Worm (Caenorhabditis elegans) whole organism, L2 larva: ENCODE results near the gene M163.21.

Experiments used
- C34F6.9 ChIP-seq: fragments of 150-350 bp; optimal IDR thresholded peaks from 2 replicates; lab custom pipeline; 2014; ENCODE audit warnings: missing biosample characterization, missing genetic modification characterization
- F13H6.1 ChIP-seq: sonication (generic microtip); optimal IDR thresholded peaks from 2 replicates; lab custom pipeline; 2016; ENCODE audit warnings: missing genetic modification characterization, missing compliant biosample characterization
- Y55F3AM.14 ChIP-seq: fragments of 200-800 bp; sonication (Bioruptor generic); optimal IDR thresholded peaks from 2 replicates; lab custom pipeline; 2018; ENCODE audit warnings: mild to moderate bottlenecking, missing genetic modification characterization, missing compliant biosample characterization
- ZK546.5 ChIP-seq: sonication (generic microtip); optimal IDR thresholded peaks from 2 replicates; lab custom pipeline; 2017; ENCODE audit warnings: missing biosample characterization, missing genetic modification characterization
- alr-1 ChIP-seq: fragments of 150-350 bp; optimal IDR thresholded peaks from 2 replicates; lab custom pipeline; 2014; ENCODE audit warnings: missing biosample characterization, missing genetic modification characterization
- ama-1 ChIP-seq: fragments of 150-350 bp; optimal IDR thresholded peaks from 2 replicates; lab custom pipeline; 2018; ENCODE audit warnings: inconsistent platforms
- blmp-1 ChIP-seq: sonication (generic microtip); optimal IDR thresholded peaks from 2 replicates; lab custom pipeline; 2017; ENCODE audit warnings: missing genetic modification characterization, mild to moderate bottlenecking, missing compliant biosample characterization, antibody characterized with exemption, moderate library complexity; ENCODE audit not compliant: insufficient read depth
- ceh-16 ChIP-seq: fragments of 150-350 bp; optimal IDR thresholded peaks from 2 replicates; lab custom pipeline; 2014; ENCODE audit warnings: missing biosample characterization, missing genetic modification characterization
- crh-2 ChIP-seq: sonication (generic microtip); optimal IDR thresholded peaks from 2 replicates; lab custom pipeline; 2017; ENCODE audit warnings: missing biosample characterization, missing genetic modification characterization
- egl-27 ChIP-seq: sonication (generic microtip); optimal IDR thresholded peaks from 3 replicates; lab custom pipeline; 2017; ENCODE audit warnings: missing biosample characterization, missing genetic modification reagents, missing genetic modification characterization
- fos-1 ChIP-seq: fragments of 150-350 bp; optimal IDR thresholded peaks from 2 replicates; lab custom pipeline; 2014; ENCODE audit warnings: missing biosample characterization, missing genetic modification characterization
- gmeb-1 ChIP-seq: fragments of 150-350 bp; optimal IDR thresholded peaks from 2 replicates; lab custom pipeline; 2014; ENCODE audit warnings: missing biosample characterization, missing genetic modification characterization
- lin-13 ChIP-seq: fragments of 150-350 bp; optimal IDR thresholded peaks from 2 replicates; lab custom pipeline; 2014; ENCODE audit warnings: missing biosample characterization, missing genetic modification reagents, missing genetic modification characterization
- lin-39 ChIP-seq: fragments of 150-350 bp; optimal IDR thresholded peaks from 2 replicates; lab custom pipeline; 2014; ENCODE audit warnings: missing biosample characterization, missing genetic modification reagents, missing genetic modification characterization
- lsy-2 ChIP-seq, 2 experiments: fragments of 150-350 bp in 1 of 2; sonication (generic microtip) in 1 of 2; optimal IDR thresholded peaks; 2 replicates each; lab custom pipeline; 2014 to 2017; ENCODE audit warnings: missing biosample characterization in 2 of 2, missing genetic modification characterization in 2 of 2
- mab-5 ChIP-seq: fragments of 150-350 bp; optimal IDR thresholded peaks from 2 replicates; lab custom pipeline; 2014; ENCODE audit warnings: missing biosample characterization, missing genetic modification characterization
- mbf-1 ChIP-seq: sonication (generic microtip); optimal IDR thresholded peaks from 2 replicates; lab custom pipeline; 2017; ENCODE audit warnings: missing biosample characterization, missing genetic modification characterization
- nhr-10 ChIP-seq: sonication (generic microtip); optimal IDR thresholded peaks from 2 replicates; lab custom pipeline; 2017; ENCODE audit warnings: missing biosample characterization, missing genetic modification characterization
- nhr-11 ChIP-seq: fragments of 150-350 bp; optimal IDR thresholded peaks from 2 replicates; lab custom pipeline; 2014; ENCODE audit warnings: missing biosample characterization, missing genetic modification characterization
- nhr-129 ChIP-seq: fragments of 150-350 bp; optimal IDR thresholded peaks from 2 replicates; lab custom pipeline; 2014; ENCODE audit warnings: missing biosample characterization, missing genetic modification characterization
- nhr-21 ChIP-seq: fragments of 150-350 bp; optimal IDR thresholded peaks from 2 replicates; lab custom pipeline; 2014; ENCODE audit warnings: missing biosample characterization, missing genetic modification characterization
- nhr-25 ChIP-seq: fragments of 150-350 bp; sonication (generic microtip); optimal IDR thresholded peaks from 3 replicates; lab custom pipeline; 2014; ENCODE audit warnings: missing biosample characterization, missing genetic modification characterization
- nhr-6 ChIP-seq: fragments of 150-350 bp; optimal IDR thresholded peaks from 2 replicates; lab custom pipeline; 2014; ENCODE audit warnings: missing biosample characterization, missing genetic modification characterization
- nhr-77 ChIP-seq: fragments of 150-350 bp; optimal IDR thresholded peaks from 2 replicates; lab custom pipeline; 2014; ENCODE audit warnings: missing biosample characterization, missing genetic modification characterization
- skn-1 ChIP-seq: sonication (generic microtip); optimal IDR thresholded peaks from 2 replicates; lab custom pipeline; 2017; ENCODE audit warnings: missing biosample characterization, missing genetic modification characterization
- sma-3 ChIP-seq: sonication (generic microtip); optimal IDR thresholded peaks from 2 replicates; lab custom pipeline; 2016; ENCODE audit warnings: missing genetic modification reagents, missing genetic modification characterization, missing compliant biosample characterization
- sma-9 ChIP-seq, 2 experiments: fragments of 150-350 bp in 1 of 2; sonication (generic microtip) in 1 of 2; optimal IDR thresholded peaks; 2 replicates each; lab custom pipeline; 2014 to 2016; ENCODE audit warnings: missing genetic modification characterization in 2 of 2, mild to moderate bottlenecking in 1 of 2, missing biosample characterization in 1 of 2, missing compliant biosample characterization in 1 of 2, missing genetic modification reagents in 1 of 2, moderate library complexity in 1 of 2
- snpc-4 ChIP-seq: fragments of 150-350 bp; optimal IDR thresholded peaks from 2 replicates; lab custom pipeline; 2014; ENCODE audit warnings: missing biosample characterization, missing genetic modification characterization
- unc-55 ChIP-seq: fragments of 150-350 bp; sonication (generic microtip); optimal IDR thresholded peaks from 3 replicates; lab custom pipeline; 2014; ENCODE audit warnings: missing biosample characterization, missing genetic modification reagents, missing genetic modification characterization
- zag-1 ChIP-seq: fragments of 150-350 bp; optimal IDR thresholded peaks from 2 replicates; lab custom pipeline; 2014; ENCODE audit warnings: missing biosample characterization, missing genetic modification characterization
- ztf-1 ChIP-seq: fragments of 200-800 bp; sonication (Bioruptor generic); conservative IDR thresholded peaks from 2 replicates; pipeline ENCODE4 v1.3.6; 2022; ENCODE audit warnings: missing genetic modification characterization, missing compliant biosample characterization
- ztf-11 ChIP-seq: sonication (generic microtip); optimal IDR thresholded peaks from 2 replicates; lab custom pipeline; 2017; ENCODE audit warnings: missing biosample characterization, missing genetic modification characterization
- ztf-4 ChIP-seq: fragments of 150-350 bp; optimal IDR thresholded peaks from 2 replicates; lab custom pipeline; 2014; ENCODE audit warnings: missing biosample characterization, missing genetic modification characterization

Gene M163.21

DNA sequence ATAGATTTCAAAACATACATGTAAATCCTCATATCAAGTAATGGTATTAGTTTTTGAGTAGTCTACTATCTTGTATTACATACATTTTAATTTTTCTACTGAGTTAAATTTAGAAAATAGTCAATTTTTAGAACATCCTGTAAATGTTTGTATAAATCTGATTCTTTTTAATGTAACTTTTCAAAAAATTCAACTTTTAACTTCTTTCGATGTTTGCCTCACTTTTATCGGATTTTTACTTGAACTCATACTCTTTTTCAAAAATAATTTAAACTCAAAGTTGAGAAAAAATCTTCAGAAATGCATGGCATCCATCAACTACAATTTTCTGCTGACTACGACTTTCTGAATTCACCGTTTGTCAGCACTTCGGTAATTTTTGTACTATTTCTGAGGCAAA lies 2.1 kb upstream of the M163.21 start, which contains the start of gene M163.7:
TSS of gene M163.7 (plus strand) at position 301 of the 400 bp plus-strand sequence.
- TF ChIP-seq ZK546.5 (tag; lab: Kevin White, UChicago) (no peak), ztf-1 (GFP tag; lab: Robert Waterston, UW) (no peak), mab-5 (no peak), ama-1 (no peak), lin-13 (GFP tag; lab: Kevin White, UChicago) (no peak), F13H6.1 (tag; lab: Kevin White, UChicago) (no peak)

DNA sequence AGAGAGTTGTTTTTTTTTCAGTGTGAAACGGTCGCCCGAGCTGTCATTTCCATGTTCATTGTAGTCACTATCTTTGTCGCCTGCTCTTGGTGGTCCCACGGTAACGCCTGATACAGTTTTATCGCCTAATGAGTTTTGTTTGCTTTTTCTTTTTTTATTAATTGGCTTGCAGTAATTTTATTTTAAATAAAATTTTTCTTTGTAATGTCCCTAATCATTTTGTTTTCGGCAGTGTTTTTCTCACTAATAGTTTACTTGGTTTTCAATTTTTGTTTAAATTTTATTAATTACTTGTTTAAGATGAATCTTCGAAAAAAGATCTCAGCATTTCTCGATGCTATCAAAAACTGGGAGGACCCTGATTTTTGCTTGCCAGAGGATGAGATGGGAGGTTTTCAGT lies 1.0 kb upstream of the M163.21 start, which contains the start of gene M163.22:
TSS of gene M163.22 (plus strand) at position 301 of the 400 bp plus-strand sequence.
- no peak for TF ChIP-seq blmp-1 (tag; lab: Kevin White, UChicago)
- no peak for TF ChIP-seq ama-1
- no peak for TF ChIP-seq mbf-1 (tag; lab: Kevin White, UChicago)
- no peak for TF ChIP-seq nhr-21 (tag; lab: Kevin White, UChicago)
- TF ChIP-seq lin-13 (GFP tag; lab: Kevin White, UChicago) = no peak
- TF ChIP-seq Y55F3AM.14 (GFP tag; lab: Kevin White, UChicago) = no peak
- TF ChIP-seq unc-55 (GFP tag; lab: Kevin White, UChicago) = no peak
- no peak for TF ChIP-seq nhr-11
- TF ChIP-seq egl-27 (tag; lab: Kevin White, UChicago) = no peak

DNA sequence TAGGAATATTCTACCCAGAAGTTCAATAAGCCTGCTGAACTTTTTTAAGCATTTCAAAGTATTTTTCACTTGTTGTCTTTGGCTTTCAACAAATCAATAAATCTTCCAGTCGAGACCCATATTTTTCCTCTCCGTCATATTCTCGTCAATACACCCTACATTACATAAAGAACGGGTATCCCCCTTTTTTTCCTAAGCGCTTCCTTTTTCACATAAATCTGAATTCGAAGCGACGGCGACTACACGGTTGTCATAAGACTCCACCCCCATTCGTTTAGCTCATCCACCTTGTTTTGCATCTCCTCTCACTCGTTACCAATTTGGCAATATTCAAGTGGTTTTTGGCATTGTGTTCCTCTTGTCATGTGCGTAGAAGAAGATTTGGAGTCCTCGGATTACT lies 2.7 kb downstream of the M163.21 start, which contains the start of gene M163.9:
TSS of gene M163.9 (plus strand) at position 301 of the 400 bp plus-strand sequence.
- TF ChIP-seq ztf-4 (tag; lab: Kevin White, UChicago) (no peak), nhr-77 (tag; lab: Kevin White, UChicago) (no peak), F13H6.1 (tag; lab: Kevin White, UChicago) (no peak), zag-1 (no peak), lsy-2 (tag; optimal IDR thresholded peaks at IDR 0.05; lab: Kevin White, UChicago) (no peak), ztf-11 (tag; lab: Kevin White, UChicago) (no peak), gmeb-1 (tag; lab: Kevin White, UChicago) (no peak), mab-5 (no peak), ama-1 (no peak), C34F6.9 (tag; lab: Kevin White, UChicago) (no peak), nhr-25 (tag; lab: Kevin White, UChicago) (no peak)

DNA sequence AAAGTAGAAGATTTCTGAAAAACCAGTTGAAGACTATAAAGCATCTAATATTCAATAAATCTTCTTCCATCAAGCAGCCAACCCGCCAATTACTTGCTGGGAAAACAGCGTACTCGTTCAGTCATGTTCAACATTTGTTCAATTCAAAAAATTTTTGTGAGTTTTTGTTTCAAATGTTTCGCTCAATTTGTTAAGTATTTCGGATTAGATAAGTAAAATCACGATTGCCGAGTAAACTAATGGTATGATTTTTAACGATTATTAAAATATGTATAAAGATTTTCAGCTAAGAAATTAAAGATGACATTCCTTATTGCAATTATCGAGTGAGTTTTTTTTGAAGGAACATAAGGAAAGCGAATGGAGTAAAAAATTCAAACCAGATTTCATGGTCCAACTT lies 4.1 kb downstream of the M163.21 start, which contains the start of gene M163.10:
TSS of gene M163.10 (plus strand) at position 301 of the 400 bp plus-strand sequence.
- no peak for TF ChIP-seq lin-13 (GFP tag; lab: Kevin White, UChicago)
- no peak for TF ChIP-seq nhr-11
- TF ChIP-seq sma-9 (GFP tag; optimal IDR thresholded peaks at IDR 0.05; lab: Kevin White, UChicago) = no peak
- no peak for TF ChIP-seq sma-9 (tag; optimal IDR thresholded peaks at IDR 0.05; lab: Kevin White, UChicago)
- TF ChIP-seq skn-1 = no peak
- TF ChIP-seq crh-2 (tag; lab: Kevin White, UChicago) = no peak
- no peak for TF ChIP-seq nhr-10 (tag; lab: Kevin White, UChicago)
- no peak for TF ChIP-seq lin-39 (tag; lab: Kevin White, UChicago)
- TF ChIP-seq mbf-1 (tag; lab: Kevin White, UChicago) = no peak
- no peak for TF ChIP-seq ceh-16 (tag; lab: Kevin White, UChicago)
- TF ChIP-seq nhr-129 = no peak

DNA sequence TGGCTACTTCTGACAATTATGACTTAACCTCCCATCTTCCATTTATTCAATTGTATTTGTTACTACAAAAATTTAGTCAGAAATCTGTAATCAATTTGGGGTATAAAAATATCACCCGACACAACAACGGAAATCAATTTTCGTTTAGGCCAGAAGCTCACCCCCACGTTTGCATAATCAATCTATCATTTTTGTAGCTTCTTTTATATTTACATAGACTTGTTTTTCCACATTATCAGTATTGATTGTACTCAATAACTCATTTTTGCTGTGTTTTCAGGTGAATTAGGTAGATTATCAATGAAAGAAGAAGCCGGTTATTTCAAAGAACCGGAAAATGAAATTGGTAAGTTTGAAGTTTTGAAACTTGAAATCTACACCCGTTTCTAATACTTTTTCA lies 7.1 kb downstream of the M163.21 start, which contains the start of gene M163.5:
TSS of gene M163.5 (plus strand) at position 301 of the 400 bp plus-strand sequence.
- TF ChIP-seq snpc-4 (tag; lab: Kevin White, UChicago) = no peak
- no peak for TF ChIP-seq fos-1 (tag; lab: Kevin White, UChicago)

DNA sequence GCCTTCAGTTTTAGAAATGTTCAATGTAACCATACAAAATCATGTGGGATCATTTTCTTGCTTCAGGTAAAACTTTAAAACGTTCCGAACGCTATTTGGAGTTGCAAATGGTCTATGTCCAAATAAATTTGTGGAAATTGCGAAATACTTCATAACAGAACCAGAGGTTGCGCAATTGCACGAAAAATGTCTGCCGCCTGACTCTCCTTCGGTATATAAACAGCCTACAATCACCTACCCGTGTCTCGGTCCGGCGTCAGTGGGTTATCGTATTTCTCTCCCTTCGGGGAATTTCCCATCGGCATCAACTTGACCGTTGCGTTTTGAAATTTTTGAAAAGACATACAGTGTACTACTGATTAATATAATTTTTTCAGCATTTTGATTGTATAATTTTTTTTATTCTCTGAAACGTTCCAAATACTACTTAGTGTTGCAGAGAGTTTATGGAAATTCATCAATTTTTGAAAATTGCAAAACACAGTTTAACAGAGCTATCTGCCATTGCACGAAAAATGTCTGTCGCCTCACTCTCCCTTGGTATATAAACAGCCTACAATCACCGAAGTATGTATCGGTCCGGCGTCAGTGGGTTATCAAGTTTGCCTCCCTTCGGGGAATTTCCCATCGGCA lies 10.1 kb downstream of the M163.21 start:
- TF ChIP-seq nhr-6 (tag; lab: Kevin White, UChicago) = no peak
- TF ChIP-seq sma-3 (GFP tag; lab: Kevin White, UChicago) = peak; percentile 89
- TF ChIP-seq crh-2 (tag; lab: Kevin White, UChicago) = peak; percentile 37
- no peak for TF ChIP-seq nhr-11
- TF ChIP-seq fos-1 (tag; lab: Kevin White, UChicago) = peak; percentile 26
- TF ChIP-seq nhr-21 (tag; lab: Kevin White, UChicago) = peak; percentile 53
- peak; percentile 40 for TF ChIP-seq F13H6.1 (tag; lab: Kevin White, UChicago)
- no peak for TF ChIP-seq nhr-77 (tag; lab: Kevin White, UChicago)
- peak; percentile 31 for TF ChIP-seq lin-13 (GFP tag; lab: Kevin White, UChicago)
- no peak for TF ChIP-seq lin-39 (tag; lab: Kevin White, UChicago)
- TF ChIP-seq nhr-10 (tag; lab: Kevin White, UChicago) = peak; percentile 41
- peak; percentile 26 for TF ChIP-seq egl-27 (tag; lab: Kevin White, UChicago)
- no peak for TF ChIP-seq alr-1 (tag; lab: Kevin White, UChicago)
- TF ChIP-seq snpc-4 (tag; lab: Kevin White, UChicago) = peak; percentile 98
- peak; percentile 100 for TF ChIP-seq nhr-129
- peak; percentile 59 for TF ChIP-seq gmeb-1 (tag; lab: Kevin White, UChicago)
- TF ChIP-seq sma-9 (GFP tag; optimal IDR thresholded peaks at IDR 0.05; lab: Kevin White, UChicago) = peak; percentile 75
- no peak for TF ChIP-seq sma-9 (tag; optimal IDR thresholded peaks at IDR 0.05; lab: Kevin White, UChicago)
- TF ChIP-seq lsy-2 (tag; optimal IDR thresholded peaks at IDR 0.05; lab: Kevin White, UChicago) = peak in 1 of 2 experiments; percentile 31
